Fruit fly (Drosophila melanogaster) whole organism, embryonic: ENCODE data around the gene CG32809.
A peak's percentile ranks its signal among the peaks of the same experiment; 100 is the strongest.

Source experiments
- Ada2b ChIP-seq: fragments of 200-800 bp; sonication (Bioruptor generic); IDR thresholded peaks from 2 replicates; pipeline ENCODE4 v1.3.6; 2022; ENCODE audit warnings: missing biosample characterization, missing genetic modification characterization
- Blimp-1 ChIP-seq: fragments of 200-800 bp; sonication (Bioruptor generic); optimal IDR thresholded peaks from 3 replicates; lab custom pipeline; 2018; ENCODE audit warnings: missing biosample characterization, missing genetic modification characterization, mild to moderate bottlenecking, moderate library complexity, missing genetic modification reagents
- CG10431 ChIP-seq: fragments of 200-800 bp; sonication (Bioruptor generic); optimal IDR thresholded peaks from 3 replicates; lab custom pipeline; 2018; ENCODE audit warnings: missing biosample characterization, mild to moderate bottlenecking, missing genetic modification characterization
- CG10565 ChIP-seq: fragments of 200-800 bp; sonication (Bioruptor generic); optimal IDR thresholded peaks from 3 replicates; lab custom pipeline; 2016; ENCODE audit warnings: missing biosample characterization, mild to moderate bottlenecking, missing genetic modification characterization
- CG11093 ChIP-seq: fragments of 200-800 bp; sonication (Bioruptor generic); IDR thresholded peaks from 3 replicates; pipeline ENCODE4 v1.3.6; 2022; ENCODE audit warnings: missing biosample characterization, missing genetic modification characterization
- CG11695 ChIP-seq: fragments of 200-800 bp; sonication (Bioruptor generic); IDR thresholded peaks from 3 replicates; pipeline ENCODE4 v1.3.6; 2022; ENCODE audit warnings: missing biosample characterization, missing genetic modification characterization
- CG11696 ChIP-seq: fragments of 200-800 bp; sonication (Bioruptor generic); IDR thresholded peaks from 2 replicates; pipeline ENCODE4 v1.3.6; 2022; ENCODE audit warnings: missing biosample characterization, missing genetic modification characterization
- CG12659 ChIP-seq: fragments of 200-800 bp; sonication (Bioruptor generic); optimal IDR thresholded peaks from 3 replicates; lab custom pipeline; 2017; ENCODE audit warnings: mild to moderate bottlenecking, missing biosample characterization, missing genetic modification reagents, missing genetic modification characterization
- CG14014 ChIP-seq: fragments of 200-800 bp; sonication (Bioruptor generic); IDR thresholded peaks from 2 replicates; pipeline ENCODE4 v1.3.6; 2022; ENCODE audit warnings: missing biosample characterization, missing genetic modification characterization
- CG17829 ChIP-seq: fragments of 200-800 bp; optimal IDR thresholded peaks from 2 replicates; lab custom pipeline; 2019; ENCODE audit warnings: missing biosample characterization, mild to moderate bottlenecking, missing genetic modification characterization, moderate library complexity
- CG1792 ChIP-seq: fragments of 200-800 bp; sonication (Bioruptor generic); optimal IDR thresholded peaks from 2 replicates; lab custom pipeline; 2016; ENCODE audit warnings: missing biosample characterization, missing genetic modification characterization
- CG18011 ChIP-seq: fragments of 200-800 bp; sonication (Bioruptor generic); optimal IDR thresholded peaks from 2 replicates; lab custom pipeline; 2017; ENCODE audit warnings: missing biosample characterization, missing genetic modification characterization, mild to moderate bottlenecking, moderate library complexity, missing genotype
- CG18599 ChIP-seq: fragments of 200-800 bp; sonication (Bioruptor generic); optimal IDR thresholded peaks from 3 replicates; lab custom pipeline; 2017; ENCODE audit warnings: missing biosample characterization, missing genetic modification characterization, mild to moderate bottlenecking, moderate library complexity, missing genetic modification reagents
- CG2202 ChIP-seq: fragments of 200-800 bp; sonication (Bioruptor generic); optimal IDR thresholded peaks from 2 replicates; lab custom pipeline; 2018; ENCODE audit warnings: missing biosample characterization, mild to moderate bottlenecking, missing genetic modification characterization
- CG31388 ChIP-seq: fragments of 200-800 bp; sonication (Bioruptor generic); optimal IDR thresholded peaks from 2 replicates; lab custom pipeline; 2016; ENCODE audit warnings: missing biosample characterization, missing genetic modification characterization
- CG34376 ChIP-seq: fragments of 200-800 bp; sonication (Bioruptor generic); optimal IDR thresholded peaks from 2 replicates; lab custom pipeline; 2018; ENCODE audit warnings: missing biosample characterization, mild to moderate bottlenecking, missing genetic modification characterization
- CG6813 ChIP-seq: fragments of 200-800 bp; sonication (Bioruptor generic); optimal IDR thresholded peaks from 2 replicates; lab custom pipeline; 2017; ENCODE audit warnings: missing biosample characterization, missing genetic modification characterization, mild to moderate bottlenecking, moderate library complexity, missing genetic modification reagents
- CG7357 ChIP-seq: fragments of 200-800 bp; sonication (Bioruptor generic); IDR thresholded peaks from 3 replicates; pipeline ENCODE4 v1.3.6; 2022; ENCODE audit warnings: missing biosample characterization, missing genetic modification characterization
- CG7745 ChIP-seq: fragments of 200-800 bp; sonication (Bioruptor generic); optimal IDR thresholded peaks from 2 replicates; lab custom pipeline; 2018; ENCODE audit warnings: missing biosample characterization, mild to moderate bottlenecking, missing genetic modification characterization, moderate library complexity
- CG7786 ChIP-seq: fragments of 200-800 bp; sonication (Bioruptor generic); optimal IDR thresholded peaks from 2 replicates; lab custom pipeline; 2016; ENCODE audit warnings: missing biosample characterization, missing genetic modification characterization
- CTCF ChIP-seq: fragments of 200-800 bp; sonication (Bioruptor generic); optimal IDR thresholded peaks from 2 replicates; lab custom pipeline; 2017; ENCODE audit warnings: missing biosample characterization, mild to moderate bottlenecking, missing genetic modification characterization, moderate library complexity
- Deaf1 ChIP-seq: fragments of 200-800 bp; optimal IDR thresholded peaks from 3 replicates; lab custom pipeline; 2019; ENCODE audit warnings: missing biosample characterization, mild to moderate bottlenecking, missing genetic modification characterization, moderate library complexity
- Dfd ChIP-seq, 2 experiments: fragments of >200 bp; optimal IDR thresholded peaks; 2 replicates each; lab custom pipeline; 2017; ENCODE audit warnings: missing biosample characterization in 2 of 2, missing genetic modification characterization in 2 of 2
- Drgx ChIP-seq: fragments of 200-800 bp; sonication (Bioruptor generic); IDR thresholded peaks from 2 replicates; pipeline ENCODE4 v1.3.6; 2022; ENCODE audit warnings: missing biosample characterization, missing genetic modification characterization
- E2f1 ChIP-seq: fragments of 200-800 bp; sonication (Bioruptor generic); IDR thresholded peaks from 2 replicates; pipeline ENCODE4 v1.3.6; 2022; ENCODE audit warnings: missing biosample characterization, missing genetic modification characterization
- Ets65A ChIP-seq: fragments of 200-800 bp; sonication (Bioruptor generic); peaks from one replicate; lab custom pipeline; 2016; ENCODE audit warnings: missing biosample characterization, missing genetic modification characterization
- H2.0 ChIP-seq: fragments of 200-800 bp; sonication (Bioruptor generic); IDR thresholded peaks from 2 replicates; pipeline ENCODE4 v1.3.6; 2022; ENCODE audit warnings: missing biosample characterization, missing genetic modification characterization
- Hmr ChIP-seq: fragments of 200-800 bp; sonication (Bioruptor generic); optimal IDR thresholded peaks from 3 replicates; lab custom pipeline; 2017; ENCODE audit warnings: mild to moderate bottlenecking, missing biosample characterization, missing genetic modification reagents, missing genetic modification characterization
- Hr51 ChIP-seq, 2 experiments: fragments of 200-800 bp; sonication (Bioruptor generic); optimal IDR thresholded peaks; 2 replicates in 1 of 2; 3 replicates in 1 of 2; lab custom pipeline; 2016 to 2018; ENCODE audit warnings: missing biosample characterization in 2 of 2, missing genetic modification characterization in 2 of 2, mild to moderate bottlenecking in 1 of 2, moderate library complexity in 1 of 2
- Lpt ChIP-seq: fragments of >200 bp; optimal IDR thresholded peaks from 2 replicates; lab custom pipeline; 2018; ENCODE audit warnings: missing biosample characterization, missing genetic modification characterization
- MESR4 ChIP-seq: fragments of 200-800 bp; sonication (Bioruptor generic); optimal IDR thresholded peaks from 2 replicates; lab custom pipeline; 2018; ENCODE audit warnings: missing biosample characterization, mild to moderate bottlenecking, missing genetic modification characterization, moderate library complexity
- Med ChIP-seq: fragments of 200-800 bp; sonication (Bioruptor generic); peaks from one replicate; lab custom pipeline; 2016; ENCODE audit warnings: missing biosample characterization, missing genetic modification characterization, mild to moderate bottlenecking, inconsistent platforms, moderate library complexity
- Meics ChIP-seq: fragments of 200-800 bp; sonication (Bioruptor generic); optimal IDR thresholded peaks from 2 replicates; lab custom pipeline; 2017; ENCODE audit warnings: missing biosample characterization, mild to moderate bottlenecking, missing genetic modification characterization
- Mes4 ChIP-seq: fragments of 200-800 bp; sonication (Bioruptor generic); optimal IDR thresholded peaks from 2 replicates; lab custom pipeline; 2016; ENCODE audit warnings: missing biosample characterization, missing genetic modification characterization
- Nf-YC ChIP-seq: fragments of 200-800 bp; optimal IDR thresholded peaks from 3 replicates; lab custom pipeline; 2019; ENCODE audit warnings: missing biosample characterization, mild to moderate bottlenecking, missing genetic modification characterization, moderate library complexity
- al ChIP-seq: fragments of 200-800 bp; sonication (Bioruptor generic); IDR thresholded peaks from 2 replicates; pipeline ENCODE4 v1.3.6; 2022; ENCODE audit warnings: missing biosample characterization, missing genetic modification characterization
- cg ChIP-seq: fragments of 200-800 bp; sonication (Bioruptor generic); optimal IDR thresholded peaks from 3 replicates; lab custom pipeline; 2019; ENCODE audit warnings: missing biosample characterization, mild to moderate bottlenecking, missing genetic modification characterization, moderate library complexity
- cwo ChIP-seq: fragments of 200-800 bp; sonication (Bioruptor generic); optimal IDR thresholded peaks from 3 replicates; lab custom pipeline; 2017; ENCODE audit warnings: missing biosample characterization, missing genetic modification characterization, mild to moderate bottlenecking, moderate library complexity, missing genetic modification reagents
- dmrt99B ChIP-seq: fragments of 200-800 bp; sonication (Bioruptor generic); optimal IDR thresholded peaks from 2 replicates; lab custom pipeline; 2018; ENCODE audit warnings: missing biosample characterization, mild to moderate bottlenecking, missing genetic modification characterization, moderate library complexity
- fd102C ChIP-seq: fragments of 200-800 bp; sonication (Bioruptor generic); optimal IDR thresholded peaks from 2 replicates; lab custom pipeline; 2018; ENCODE audit warnings: missing biosample characterization, mild to moderate bottlenecking, missing genetic modification characterization, moderate library complexity
- hth ChIP-seq: fragments of >200 bp; optimal IDR thresholded peaks from 2 replicates; lab custom pipeline; 2017; ENCODE audit warnings: inconsistent platforms
- pnt ChIP-seq: fragments of 200-800 bp; sonication (Bioruptor generic); optimal IDR thresholded peaks from 3 replicates; lab custom pipeline; 2016; ENCODE audit warnings: missing biosample characterization, missing genetic modification characterization
- psq ChIP-seq: fragments of 200-800 bp; sonication (Bioruptor generic); optimal IDR thresholded peaks from 2 replicates; lab custom pipeline; 2017; ENCODE audit warnings: missing biosample characterization, missing genetic modification characterization
- ro ChIP-seq: fragments of 200-800 bp; sonication (Bioruptor generic); IDR thresholded peaks from 2 replicates; pipeline ENCODE4 v1.3.6; 2022; ENCODE audit warnings: missing biosample characterization, missing genetic modification characterization
- row ChIP-seq: fragments of 200-800 bp; sonication (Bioruptor generic); IDR thresholded peaks from 3 replicates; pipeline ENCODE4 v1.3.6; 2022; ENCODE audit warnings: missing biosample characterization, missing genetic modification characterization
- schlank ChIP-seq: fragments of 200-800 bp; sonication (Bioruptor generic); optimal IDR thresholded peaks from 2 replicates; lab custom pipeline; 2018; ENCODE audit warnings: missing biosample characterization, mild to moderate bottlenecking, missing genetic modification characterization
- sens ChIP-seq: fragments of 200-800 bp; sonication (Bioruptor generic); peaks from one replicate; lab custom pipeline; 2016; ENCODE audit warnings: missing biosample characterization, missing genetic modification characterization
- sqz ChIP-seq: fragments of 200-800 bp; sonication (Bioruptor generic); optimal IDR thresholded peaks from 3 replicates; lab custom pipeline; 2018; ENCODE audit warnings: missing biosample characterization, mild to moderate bottlenecking, missing genetic modification characterization
- tna ChIP-seq: fragments of 200-800 bp; sonication (Bioruptor generic); IDR thresholded peaks from 2 replicates; pipeline ENCODE4 v1.3.6; 2022; ENCODE audit warnings: missing biosample characterization, missing genetic modification characterization; ENCODE audit not compliant: partially characterized antibody
- wdn ChIP-seq: fragments of 200-800 bp; sonication (Bioruptor generic); IDR thresholded peaks from 2 replicates; pipeline ENCODE4 v1.3.6; 2022; ENCODE audit warnings: missing biosample characterization, missing genetic modification characterization
- z ChIP-seq: fragments of 200-800 bp; sonication (Bioruptor generic); IDR thresholded peaks from 3 replicates; pipeline ENCODE4 v1.3.6; 2022; ENCODE audit warnings: missing biosample characterization, missing genetic modification characterization

CG32809 gene

dm6 chrX:1735083-1735482 is 42.5 kb upstream of the CG32809 start:
- TF ChIP-seq row: no peak
- no peak for TF ChIP-seq ro (GFP tag; lab: Robert Waterston, UW)
- TF ChIP-seq schlank (tag; lab: Kevin White, UChicago): no peak
- TF ChIP-seq Blimp-1 (GFP tag; lab: Kevin White, UChicago): no peak
- TF ChIP-seq hth: no peak
- TF ChIP-seq Deaf1 (tag; lab: Kevin White, UChicago): peak; percentile 91
- no peak for TF ChIP-seq Mes4 (GFP tag; lab: Kevin White, UChicago)
- TF ChIP-seq Ada2b (GFP tag; lab: Robert Waterston, UW): no peak
- TF ChIP-seq CG10565 (GFP tag; lab: Kevin White, UChicago): no peak
- no peak for TF ChIP-seq H2.0
- no peak for TF ChIP-seq Drgx (GFP tag; lab: Robert Waterston, UW)
- TF ChIP-seq psq (GFP tag; lab: Kevin White, UChicago): no peak
- TF ChIP-seq Nf-YC (tag; lab: Kevin White, UChicago): peak; percentile 84
- TF ChIP-seq z (GFP tag; lab: Robert Waterston, UW): peak; percentile 45; the same call in 1 of the 3 replicates
- TF ChIP-seq Med (GFP tag; lab: Kevin White, UChicago): peak; percentile 44
- TF ChIP-seq CG17829: no peak

DNA sequence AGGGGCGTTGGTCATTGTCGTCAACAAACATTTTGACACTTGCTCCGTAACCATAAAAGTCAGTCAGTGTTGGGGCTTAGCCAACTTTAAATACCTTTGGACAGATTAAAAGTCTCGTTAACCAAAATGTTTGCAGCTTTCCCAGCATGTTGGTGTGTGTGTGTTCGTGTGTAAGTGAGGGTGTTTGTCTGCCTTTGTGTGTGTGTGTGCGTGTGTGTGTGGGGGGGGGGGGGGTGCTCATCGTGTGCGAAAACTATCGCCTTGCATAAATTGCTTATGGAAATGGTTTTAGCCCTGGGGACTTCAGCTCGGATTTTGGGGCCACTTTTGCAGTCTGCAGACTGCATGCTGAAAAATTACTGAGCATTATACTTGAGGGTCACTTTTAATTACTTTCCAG is 22.3 kb upstream of the CG32809 start:
- TF ChIP-seq Lpt (GFP tag; lab: Kevin White, UChicago) (no peak), tna (GFP tag; lab: Robert Waterston, UW) (no peak), Ets65A (GFP tag; lab: Kevin White, UChicago) (peak; percentile 39)

DNA sequence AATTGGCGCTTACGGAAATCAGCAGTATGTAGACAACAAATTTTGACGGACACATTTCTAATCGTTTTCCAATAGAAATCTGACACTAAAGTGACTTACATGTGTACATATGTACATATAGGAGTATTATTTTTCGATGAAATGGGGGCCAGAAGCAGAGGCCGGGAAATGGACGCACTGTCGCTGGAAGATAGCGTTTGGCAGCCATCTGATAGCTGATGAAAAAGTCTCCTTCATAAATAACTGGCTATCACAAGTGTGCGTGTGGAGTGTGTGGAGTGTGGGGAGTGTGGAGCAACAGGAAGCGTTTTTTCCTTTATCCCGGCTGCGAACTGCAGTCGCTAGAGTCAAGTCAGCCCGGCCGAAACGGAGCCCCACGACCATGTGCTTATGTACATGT is 17.5 kb upstream of the CG32809 start, which contains the start of gene CG3795:
Gene CG3795 (minus strand): TSS at position 101 of the 400 bp plus-strand sequence.
- no peak for TF ChIP-seq E2f1
- TF ChIP-seq fd102C (GFP tag; lab: Kevin White, UChicago): no peak
- TF ChIP-seq al: no peak
- TF ChIP-seq sqz (GFP tag; lab: Kevin White, UChicago): no peak
- no peak for TF ChIP-seq Dfd (GFP tag; optimal IDR thresholded peaks at IDR 0.05; lab: Kevin White, UChicago)
- no peak for TF ChIP-seq CG2202
- TF ChIP-seq wdn (GFP tag; lab: Robert Waterston, UW): no peak
- no peak for TF ChIP-seq CG7357 (GFP tag; lab: Robert Waterston, UW)
- no peak for TF ChIP-seq pnt
- TF ChIP-seq CG7745: no peak
- TF ChIP-seq CG7786: no peak
- no peak for TF ChIP-seq CTCF
- no peak for TF ChIP-seq CG10431 (GFP tag; lab: Kevin White, UChicago)
- no peak for TF ChIP-seq CG11093 (GFP tag; lab: Robert Waterston, UW)
- no peak for TF ChIP-seq MESR4 (GFP tag; lab: Kevin White, UChicago)
- TF ChIP-seq CG12659 (GFP tag; lab: Kevin White, UChicago): no peak
- TF ChIP-seq CG1792 (GFP tag; lab: Kevin White, UChicago): no peak
- no peak for TF ChIP-seq CG34376
- TF ChIP-seq CG18011 (GFP tag; lab: Kevin White, UChicago): no peak
- TF ChIP-seq CG31388 (GFP tag; lab: Kevin White, UChicago): no peak

dm6 chrX:1705929-1706328 is 13.4 kb upstream of the CG32809 start:
- TF ChIP-seq CG14014 (GFP tag; lab: Robert Waterston, UW): no peak
- TF ChIP-seq sens (GFP tag; lab: Kevin White, UChicago): peak; percentile 53
- peak; percentile 15 for TF ChIP-seq cg (GFP tag; lab: Kevin White, UChicago)
- TF ChIP-seq CG11696 (GFP tag; lab: Robert Waterston, UW): 0 out of 2 replicates have a peak, but pooled peaks have one; percentile 40
- peak; percentile 3 for TF ChIP-seq Hmr (GFP tag; lab: Kevin White, UChicago)
- no peak for TF ChIP-seq CG6813 (GFP tag; lab: Kevin White, UChicago)
- peak in 1 of 2 experiments; percentile 16 for TF ChIP-seq Hr51 (GFP tag; optimal IDR thresholded peaks at IDR 0.05; lab: Kevin White, UChicago)
- peak; percentile 8 for TF ChIP-seq cwo (GFP tag; lab: Kevin White, UChicago)
- TF ChIP-seq CG11695 (GFP tag; lab: Robert Waterston, UW): 0 out of 3 replicates have a peak, but pooled peaks have one; percentile 33
- peak; percentile 73 for TF ChIP-seq CG18599 (GFP tag; lab: Kevin White, UChicago)
- peak; percentile 6 for TF ChIP-seq dmrt99B (tag; lab: Kevin White, UChicago)
- TF ChIP-seq Meics (GFP tag; lab: Kevin White, UChicago): peak; percentile 21
